Worm (Caenorhabditis elegans): ENCODE data around the gene eat-20.
A peak's percentile ranks its signal among the peaks of the same experiment; 100 is the strongest.

Gene eat-20

DNA sequence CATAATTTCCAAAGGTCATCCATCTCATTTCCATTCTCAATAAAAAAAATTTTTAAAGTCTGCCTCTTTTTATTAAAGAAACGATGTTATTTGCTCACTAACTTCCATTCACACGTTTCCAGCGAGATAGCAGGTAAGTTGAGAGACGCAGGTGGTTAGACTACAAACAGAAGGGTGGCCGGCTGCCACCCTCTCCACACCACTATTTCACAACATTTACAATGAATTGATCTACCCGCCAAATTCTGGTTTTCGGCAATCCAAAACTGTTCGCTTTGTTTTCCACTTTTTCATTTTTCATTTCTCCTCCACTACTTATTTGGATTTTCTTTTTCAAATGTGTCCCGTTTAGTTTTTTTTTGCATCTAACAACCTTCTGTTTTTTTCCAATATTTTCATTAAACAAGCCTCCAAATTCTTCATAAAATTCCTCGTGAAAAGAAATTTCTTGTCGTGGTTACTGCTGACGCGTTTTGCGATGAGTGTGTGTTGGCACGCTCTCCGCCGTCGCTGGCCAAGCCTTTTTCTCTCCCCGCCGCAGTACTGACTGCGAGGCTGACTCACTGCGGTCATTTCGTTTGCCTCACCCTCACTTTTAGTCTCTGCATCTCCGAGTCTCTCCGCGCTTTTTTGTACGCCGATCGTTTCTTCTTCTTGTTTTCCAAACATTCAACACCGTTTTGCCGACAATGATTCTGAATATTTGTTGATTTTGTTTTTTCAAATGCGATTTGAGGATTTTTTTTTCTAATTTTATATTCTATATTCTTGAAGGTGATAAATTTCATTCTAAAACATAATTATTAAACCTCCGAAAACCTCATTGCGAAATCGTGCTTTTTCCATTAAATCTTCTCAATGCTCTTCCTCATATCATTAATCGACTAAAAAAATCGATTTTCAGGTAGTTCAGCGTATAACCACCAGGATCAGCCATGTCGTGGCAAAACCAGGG lies 58.5 kb downstream of the eat-20 start, which contains the start of gene dyn-1 (continued):
- no peak for TF ChIP-seq Y105C5A.15 (GFP tag; IDR thresholded peaks at IDR 0.05)
- 0 out of 2 replicates have a peak, but pooled peaks have one; percentile 35 for TF ChIP-seq nhr-42 (GFP tag; IDR thresholded peaks at IDR 0.05)
- no peak for TF ChIP-seq dmd-8 (GFP tag; IDR thresholded peaks at IDR 0.05)
- TF ChIP-seq tag-97 (GFP tag; IDR thresholded peaks at IDR 0.05): no peak
- no peak for TF ChIP-seq ceh-44 (GFP tag; IDR thresholded peaks at IDR 0.05)
- no peak for TF ChIP-seq daf-16 (GFP tag; optimal IDR thresholded peaks at IDR 0.05)
- TF ChIP-seq daf-16 (tag; optimal IDR thresholded peaks at IDR 0.05): peak; percentile 32
- TF ChIP-seq nhr-28 (tag; optimal IDR thresholded peaks at IDR 0.05): peak; percentile 71
- TF ChIP-seq dpl-1 (GFP tag; optimal IDR thresholded peaks at IDR 0.05): peak; percentile 58
- TF ChIP-seq T26A8.4 (GFP tag; IDR thresholded peaks at IDR 0.05): 0 out of 2 replicates have a peak, but pooled peaks have one; percentile 40
- TF ChIP-seq nhr-25 (tag; optimal IDR thresholded peaks at IDR 0.05; ENCODE audit: borderline replicate concordance, insufficient read depth): no peak
- TF ChIP-seq dmd-6 (GFP tag; IDR thresholded peaks at IDR 0.05): peak; percentile 64
- peak; percentile 82 for TF ChIP-seq dve-1 (tag; optimal IDR thresholded peaks at IDR 0.05; ENCODE audit: insufficient read depth)
- peak; percentile 43 for TF ChIP-seq lir-3 (tag; optimal IDR thresholded peaks at IDR 0.05)
- peak; percentile 82 for TF ChIP-seq spr-1 (tag; optimal IDR thresholded peaks at IDR 0.05)
- peak; percentile 88 for TF ChIP-seq mep-1 (tag; optimal IDR thresholded peaks at IDR 0.05)
- peak; percentile 21; the same call in 1 of the 2 replicates for TF ChIP-seq egl-43 (GFP tag; IDR thresholded peaks at IDR 0.05)
- TF ChIP-seq set-16 (GFP tag; IDR thresholded peaks at IDR 0.05): peak; percentile 64
- TF ChIP-seq daf-12 (tag; optimal IDR thresholded peaks at IDR 0.05): no peak
- TF ChIP-seq hif-1 (tag; optimal IDR thresholded peaks at IDR 0.05): peak in 1 of 2 experiments; percentile 48
- TF ChIP-seq lsy-2 (tag; optimal IDR thresholded peaks at IDR 0.05): peak in 1 of 2 experiments; percentile 69
- peak; percentile 81 for TF ChIP-seq nhr-77 (tag; optimal IDR thresholded peaks at IDR 0.05)
- no peak for TF ChIP-seq nhr-111 (GFP tag; optimal IDR thresholded peaks at IDR 0.05)
- TF ChIP-seq lin-13 (GFP tag; optimal IDR thresholded peaks at IDR 0.05): no peak
- TF ChIP-seq lin-29 (GFP tag; IDR thresholded peaks at IDR 0.05): 0 out of 2 replicates have a peak, but pooled peaks have one; percentile 18
- peak; percentile 85 for TF ChIP-seq mxl-3 (GFP tag; optimal IDR thresholded peaks at IDR 0.05)
- TF ChIP-seq R02D3.7 (tag; optimal IDR thresholded peaks at IDR 0.05): no peak
- peak; percentile 52 for TF ChIP-seq aha-1 (tag)
- TF ChIP-seq mes-2 (tag; optimal IDR thresholded peaks at IDR 0.05; ENCODE audit: poor library complexity, severe bottlenecking): peak; percentile 68
- peak; percentile 69 for TF ChIP-seq hlh-30 (tag; optimal IDR thresholded peaks at IDR 0.05; ENCODE audit: insufficient read depth)
- TF ChIP-seq duxl-1 (tag; optimal IDR thresholded peaks at IDR 0.05; ENCODE audit: poor library complexity): peak; percentile 13
- TF ChIP-seq hmg-1.1 (GFP tag; IDR thresholded peaks at IDR 0.05): peak; percentile 67
- TF ChIP-seq nhr-48 (tag; optimal IDR thresholded peaks at IDR 0.05): peak; percentile 63

DNA sequence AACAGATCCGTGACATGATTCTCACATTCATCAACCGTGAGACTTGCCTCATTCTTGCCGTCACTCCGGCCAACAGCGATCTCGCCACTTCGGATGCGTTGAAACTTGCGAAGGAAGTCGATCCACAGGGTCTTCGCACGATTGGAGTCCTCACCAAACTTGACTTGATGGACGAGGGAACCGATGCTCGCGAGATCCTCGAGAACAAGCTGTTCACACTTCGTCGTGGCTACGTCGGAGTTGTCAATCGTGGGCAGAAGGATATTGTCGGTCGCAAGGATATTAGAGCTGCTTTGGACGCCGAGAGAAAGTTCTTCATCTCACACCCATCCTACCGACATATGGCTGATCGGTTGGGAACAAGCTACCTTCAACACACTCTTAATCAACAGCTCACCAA lies 59.8 kb downstream of the eat-20 start:
- TF ChIP-seq lin-29 (GFP tag; IDR thresholded peaks at IDR 0.05): no peak
- no peak for TF ChIP-seq mes-2 (tag; optimal IDR thresholded peaks at IDR 0.05; ENCODE audit: poor library complexity, severe bottlenecking)
- no peak for TF ChIP-seq spr-3 (GFP tag; optimal IDR thresholded peaks at IDR 0.05)
- TF ChIP-seq aha-1 (tag): peak; percentile 64
- no peak for TF ChIP-seq nhr-42 (GFP tag; IDR thresholded peaks at IDR 0.05)
- no peak for TF ChIP-seq nhr-102 (tag; optimal IDR thresholded peaks at IDR 0.05)
- TF ChIP-seq zag-1 (tag; optimal IDR thresholded peaks at IDR 0.05): no peak
- no peak for TF ChIP-seq lin-13 (GFP tag; optimal IDR thresholded peaks at IDR 0.05)
- no peak for TF ChIP-seq ama-1 (optimal IDR thresholded peaks at IDR 0.05)
- TF ChIP-seq daf-8 (GFP tag; IDR thresholded peaks at IDR 0.05): no peak
- TF ChIP-seq unc-62 (GFP tag; optimal IDR thresholded peaks at IDR 0.05 in 1 of 2): peak in 1 of 2 experiments; percentile 85
- no peak for TF ChIP-seq unc-62 (tag; optimal IDR thresholded peaks at IDR 0.05)
